Worm (Caenorhabditis elegans) whole organism, dauer: ENCODE results near the gene C07H6.9.

Source experiments
- unc-62 ChIP-seq: sonication (generic microtip); optimal IDR thresholded peaks from 2 replicates; lab custom pipeline; 2017; ENCODE audit warnings: missing biosample characterization, missing genetic modification reagents, missing genetic modification characterization

The C07H6.9 gene

ce11 chrIII:7456640-7457039, 42.6 kb downstream of the C07H6.9 start, which contains the start of gene Y69F12A.1:
Gene Y69F12A.1 (plus strand): TSS chrIII:7456940.
- TF ChIP-seq unc-62 (GFP tag; lab: Kevin White, UChicago), result no peak

- no peak for TF ChIP-seq unc-62 (GFP tag; lab: Kevin White, UChicago)
Observed at ce11 chrIII:7453653-7454124, 45.6 kb downstream of the C07H6.9 start, which contains the start of gene alh-12. Gene alh-12 (plus strand): TSS chrIII:7454074.
